Fruit fly (Drosophila melanogaster) whole organism, embryonic: ENCODE measurements around the gene brun.
A peak's percentile ranks its signal among the peaks of the same experiment; 100 is the strongest.

Experiments used
- Atf3 ChIP-seq: fragments of 200-800 bp; sonication (Bioruptor generic); optimal IDR thresholded peaks from 3 replicates; lab custom pipeline; 2016; ENCODE audit warnings: missing biosample characterization, missing genetic modification characterization
- Bteb2 ChIP-seq: fragments of 200-800 bp; sonication (Bioruptor generic); optimal IDR thresholded peaks from 2 replicates; lab custom pipeline; 2016; ENCODE audit warnings: missing biosample characterization, missing genetic modification characterization
- CG10147 ChIP-seq: fragments of 200-800 bp; sonication (Bioruptor generic); optimal IDR thresholded peaks from 2 replicates; lab custom pipeline; 2019; ENCODE audit warnings: missing biosample characterization, mild to moderate bottlenecking, missing genetic modification characterization, moderate library complexity
- CG10209 ChIP-seq: fragments of 200-800 bp; sonication (Bioruptor generic); optimal IDR thresholded peaks from 3 replicates; lab custom pipeline; 2017; ENCODE audit warnings: missing biosample characterization, mild to moderate bottlenecking, missing genetic modification characterization, missing genetic modification reagents
- CG11560 ChIP-seq: fragments of 200-800 bp; sonication (Bioruptor generic); IDR thresholded peaks from 3 replicates; pipeline ENCODE4 v1.3.6; 2022; ENCODE audit warnings: missing biosample characterization, missing genetic modification characterization
- CG12391 ChIP-seq: fragments of 200-800 bp; sonication (Bioruptor generic); optimal IDR thresholded peaks from 3 replicates; lab custom pipeline; 2018; ENCODE audit warnings: missing biosample characterization, mild to moderate bottlenecking, missing genetic modification characterization, moderate library complexity
- CG12769 ChIP-seq: fragments of 200-800 bp; sonication (Bioruptor generic); optimal IDR thresholded peaks from 2 replicates; lab custom pipeline; 2019; ENCODE audit warnings: missing biosample characterization, mild to moderate bottlenecking, missing genetic modification characterization, moderate library complexity
- CG14860 ChIP-seq: fragments of 200-800 bp; sonication (Bioruptor generic); IDR thresholded peaks from 3 replicates; pipeline ENCODE4 v1.3.6; 2022; ENCODE audit warnings: missing biosample characterization, missing genetic modification characterization; ENCODE audit not compliant: partially characterized antibody
- CG15011 ChIP-seq: fragments of 200-800 bp; sonication (Bioruptor generic); optimal IDR thresholded peaks from 3 replicates; lab custom pipeline; 2018; ENCODE audit warnings: missing biosample characterization, mild to moderate bottlenecking, missing genetic modification characterization
- CG15479 ChIP-seq: fragments of 200-800 bp; sonication (Bioruptor generic); optimal IDR thresholded peaks from 3 replicates; lab custom pipeline; 2019; ENCODE audit warnings: missing biosample characterization, mild to moderate bottlenecking, missing genetic modification characterization, moderate library complexity
- CG16815 ChIP-seq: fragments of 200-800 bp; sonication (Bioruptor generic); optimal IDR thresholded peaks from 3 replicates; lab custom pipeline; 2017; ENCODE audit warnings: missing biosample characterization, mild to moderate bottlenecking, missing genetic modification characterization
- CG17186 ChIP-seq: fragments of 200-800 bp; sonication (Bioruptor generic); optimal IDR thresholded peaks from 3 replicates; lab custom pipeline; 2017; ENCODE audit warnings: missing biosample characterization, missing genetic modification reagents, missing genetic modification characterization
- CG1792 ChIP-seq: fragments of 200-800 bp; sonication (Bioruptor generic); optimal IDR thresholded peaks from 2 replicates; lab custom pipeline; 2016; ENCODE audit warnings: missing biosample characterization, missing genetic modification characterization
- CG18476 ChIP-seq: fragments of 200-800 bp; sonication (Bioruptor generic); optimal IDR thresholded peaks from 2 replicates; lab custom pipeline; 2016; ENCODE audit warnings: missing biosample characterization, mild to moderate bottlenecking, missing genetic modification characterization
- CG18619 ChIP-seq: fragments of 200-800 bp; sonication (Bioruptor generic); optimal IDR thresholded peaks from 3 replicates; lab custom pipeline; 2017; ENCODE audit warnings: missing biosample characterization, mild to moderate bottlenecking, missing genetic modification characterization
- CG3065 ChIP-seq: fragments of 200-800 bp; sonication (Bioruptor generic); optimal IDR thresholded peaks from 2 replicates; lab custom pipeline; 2016; ENCODE audit warnings: missing biosample characterization, missing genetic modification characterization
- CG4424 ChIP-seq: fragments of 200-800 bp; sonication (Bioruptor generic); optimal IDR thresholded peaks from 3 replicates; lab custom pipeline; 2016; ENCODE audit warnings: missing biosample characterization, missing genetic modification characterization
- CG5245 ChIP-seq: fragments of 200-800 bp; sonication (Bioruptor generic); optimal IDR thresholded peaks from 3 replicates; lab custom pipeline; 2016; ENCODE audit warnings: missing biosample characterization, missing genetic modification characterization
- CG5953 ChIP-seq: fragments of 200-800 bp; sonication (Bioruptor generic); IDR thresholded peaks from 2 replicates; pipeline ENCODE4 v1.3.6; 2022; ENCODE audit warnings: missing biosample characterization, missing genetic modification characterization
- CoRest ChIP-seq: fragments of 200-800 bp; sonication (Bioruptor generic); optimal IDR thresholded peaks from 3 replicates; lab custom pipeline; 2018; ENCODE audit warnings: missing biosample characterization, mild to moderate bottlenecking, missing genetic modification characterization, moderate library complexity
- CrebB ChIP-seq: fragments of 200-800 bp; sonication (Bioruptor generic); optimal IDR thresholded peaks from 3 replicates; lab custom pipeline; 2018; ENCODE audit warnings: missing biosample characterization, mild to moderate bottlenecking, missing genetic modification characterization
- Dbx ChIP-seq: fragments of 200-800 bp; sonication (Bioruptor generic); IDR thresholded peaks from 3 replicates; pipeline ENCODE4 v1.3.6; 2022; ENCODE audit warnings: missing biosample characterization, missing genetic modification characterization
- Dip3 ChIP-seq: fragments of 200-800 bp; sonication (Bioruptor generic); optimal IDR thresholded peaks from 3 replicates; lab custom pipeline; 2016; ENCODE audit warnings: missing biosample characterization, missing genetic modification characterization
- ERR ChIP-seq: fragments of 200-800 bp; sonication (Bioruptor generic); optimal IDR thresholded peaks from 2 replicates; lab custom pipeline; 2016; ENCODE audit warnings: missing biosample characterization, missing genetic modification characterization
- Ets65A ChIP-seq: fragments of 200-800 bp; sonication (Bioruptor generic); peaks from one replicate; lab custom pipeline; 2016; ENCODE audit warnings: missing biosample characterization, missing genetic modification characterization
- MESR4 ChIP-seq: fragments of 200-800 bp; sonication (Bioruptor generic); optimal IDR thresholded peaks from 2 replicates; lab custom pipeline; 2018; ENCODE audit warnings: missing biosample characterization, mild to moderate bottlenecking, missing genetic modification characterization, moderate library complexity
- Mad ChIP-seq: fragments of 200-800 bp; sonication (Bioruptor generic); optimal IDR thresholded peaks from 2 replicates; lab custom pipeline; 2016; ENCODE audit warnings: missing biosample characterization, missing genetic modification characterization
- NfI ChIP-seq: fragments of 200-800 bp; sonication (Bioruptor generic); optimal IDR thresholded peaks from 3 replicates; lab custom pipeline; 2018; ENCODE audit warnings: missing biosample characterization, mild to moderate bottlenecking, missing genetic modification characterization, moderate library complexity
- Poxn ChIP-seq: fragments of 200-800 bp; sonication (Bioruptor generic); IDR thresholded peaks from 2 replicates; pipeline ENCODE4 v1.3.6; 2022; ENCODE audit warnings: missing biosample characterization, missing genetic modification characterization
- Ptx1 ChIP-seq: fragments of 200-800 bp; sonication (Bioruptor generic); IDR thresholded peaks from 2 replicates; pipeline ENCODE4 v1.3.6; 2022; ENCODE audit warnings: missing biosample characterization, missing genetic modification characterization
- Sry-δ ChIP-seq: fragments of 200-800 bp; sonication (Bioruptor generic); optimal IDR thresholded peaks from 2 replicates; lab custom pipeline; 2016; ENCODE audit warnings: missing biosample characterization, missing genetic modification characterization
- TFAM ChIP-seq: fragments of 200-800 bp; sonication (Bioruptor generic); optimal IDR thresholded peaks from 2 replicates; lab custom pipeline; 2017; ENCODE audit warnings: missing biosample characterization, missing genetic modification characterization, inconsistent platforms
- YL-1 ChIP-seq: fragments of 200-800 bp; sonication (Bioruptor generic); optimal IDR thresholded peaks from 3 replicates; lab custom pipeline; 2017; ENCODE audit warnings: missing biosample characterization, mild to moderate bottlenecking, missing genetic modification characterization
- ase ChIP-seq: fragments of 200-800 bp; sonication (Bioruptor generic); IDR thresholded peaks from 3 replicates; pipeline ENCODE4 v1.3.6; 2022; ENCODE audit warnings: missing biosample characterization, missing genetic modification characterization
- ash1 ChIP-seq: fragments of 200-800 bp; sonication (Bioruptor generic); optimal IDR thresholded peaks from 2 replicates; lab custom pipeline; 2018; ENCODE audit warnings: missing biosample characterization, mild to moderate bottlenecking, missing genetic modification characterization
- cg ChIP-seq: fragments of 200-800 bp; sonication (Bioruptor generic); optimal IDR thresholded peaks from 3 replicates; lab custom pipeline; 2019; ENCODE audit warnings: missing biosample characterization, mild to moderate bottlenecking, missing genetic modification characterization, moderate library complexity
- da ChIP-seq: fragments of 200-800 bp; sonication (Bioruptor generic); optimal IDR thresholded peaks from 2 replicates; lab custom pipeline; 2016; ENCODE audit warnings: missing biosample characterization, missing genetic modification characterization
- danr ChIP-seq: fragments of 200-800 bp; sonication (Bioruptor generic); IDR thresholded peaks from 2 replicates; pipeline ENCODE4 v1.3.6; 2022; ENCODE audit warnings: missing biosample characterization, missing genetic modification characterization
- ftz-f1 ChIP-seq: fragments of 200-800 bp; sonication (Bioruptor generic); optimal IDR thresholded peaks from 2 replicates; lab custom pipeline; 2016; ENCODE audit warnings: missing biosample characterization, missing genetic modification characterization
- gcm ChIP-seq: fragments of 200-800 bp; sonication (Bioruptor generic); optimal IDR thresholded peaks from 2 replicates; lab custom pipeline; 2019; ENCODE audit warnings: missing biosample characterization, mild to moderate bottlenecking, missing genetic modification characterization, moderate library complexity
- grn ChIP-seq: fragments of 200-800 bp; sonication (Bioruptor generic); optimal IDR thresholded peaks from 3 replicates; lab custom pipeline; 2017; ENCODE audit warnings: missing biosample characterization, missing genetic modification characterization
- hb ChIP-seq: fragments of 200-800 bp; sonication (Bioruptor generic); IDR thresholded peaks from 3 replicates; pipeline ENCODE4 v1.3.6; 2022; ENCODE audit warnings: missing biosample characterization, missing genetic modification characterization; ENCODE audit not compliant: partially characterized antibody
- kah ChIP-seq: fragments of 200-800 bp; sonication (Bioruptor generic); optimal IDR thresholded peaks from 2 replicates; lab custom pipeline; 2018; ENCODE audit warnings: missing biosample characterization, mild to moderate bottlenecking, missing genetic modification characterization
- lbe ChIP-seq: fragments of 200-800 bp; sonication (Bioruptor generic); optimal IDR thresholded peaks from 2 replicates; lab custom pipeline; 2016; ENCODE audit warnings: missing biosample characterization, mild to moderate bottlenecking, missing genetic modification characterization
- nerfin-1 ChIP-seq: fragments of 200-800 bp; sonication (Bioruptor generic); optimal IDR thresholded peaks from 3 replicates; lab custom pipeline; 2019; ENCODE audit warnings: missing biosample characterization, mild to moderate bottlenecking, missing genetic modification characterization, moderate library complexity
- pum ChIP-seq: fragments of 200-800 bp; sonication (Bioruptor generic); optimal IDR thresholded peaks from 2 replicates; lab custom pipeline; 2016; ENCODE audit warnings: missing biosample characterization, missing genetic modification characterization
- schlank ChIP-seq: fragments of 200-800 bp; sonication (Bioruptor generic); optimal IDR thresholded peaks from 2 replicates; lab custom pipeline; 2018; ENCODE audit warnings: missing biosample characterization, mild to moderate bottlenecking, missing genetic modification characterization
- sna ChIP-seq: fragments of 200-800 bp; sonication (Bioruptor generic); IDR thresholded peaks from 2 replicates; pipeline ENCODE4 v1.3.6; 2022; ENCODE audit warnings: missing biosample characterization, missing genetic modification characterization; ENCODE audit not compliant: partially characterized antibody
- sqz ChIP-seq: fragments of 200-800 bp; sonication (Bioruptor generic); optimal IDR thresholded peaks from 3 replicates; lab custom pipeline; 2018; ENCODE audit warnings: missing biosample characterization, mild to moderate bottlenecking, missing genetic modification characterization
- unc-4 ChIP-seq: fragments of 200-800 bp; sonication (Bioruptor generic); IDR thresholded peaks from 2 replicates; pipeline ENCODE4 v1.3.6; 2022; ENCODE audit warnings: missing biosample characterization, missing genetic modification characterization; ENCODE audit not compliant: partially characterized antibody
- vvl ChIP-seq: fragments of 200-800 bp; sonication (Bioruptor generic); IDR thresholded peaks from 2 replicates; pipeline ENCODE4 v1.3.6; 2022; ENCODE audit warnings: missing biosample characterization, missing genetic modification characterization

Gene brun

DNA sequence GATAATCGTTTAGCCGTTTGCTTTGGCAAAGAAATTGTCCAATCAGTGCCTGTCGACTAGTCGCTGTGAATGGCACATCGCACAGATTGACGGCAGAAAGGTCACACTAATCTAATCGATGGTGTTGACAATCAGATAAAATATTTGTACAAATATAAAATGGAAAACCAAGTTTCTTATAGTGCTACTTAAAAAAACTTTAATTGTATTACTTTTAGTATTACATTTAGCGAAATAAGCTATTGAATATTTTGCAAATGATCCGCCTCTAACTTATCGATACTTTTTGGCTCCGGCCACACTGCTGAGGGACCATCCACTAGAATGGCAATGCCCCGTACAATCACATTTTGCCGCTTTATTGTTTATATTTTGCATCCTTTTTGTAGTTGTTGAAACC is at the start of gene brun, which contains the start of gene CG2614 (continued):
- TF ChIP-seq NfI (no peak), CG10209 (GFP tag; lab: Kevin White, UChicago) (no peak), CG16815 (peak; percentile 38), CG18476 (GFP tag; lab: Kevin White, UChicago) (peak; percentile 53), Poxn (peak; percentile 13; the same call in 1 of the 2 replicates), schlank (tag; lab: Kevin White, UChicago) (no peak), Ptx1 (GFP tag; lab: Robert Waterston, UW) (peak; percentile 88), vvl (GFP tag; lab: Robert Waterston, UW) (peak; percentile 81), CG3065 (peak; percentile 14), nerfin-1 (tag; lab: Kevin White, UChicago) (no peak), da (peak; percentile 47), Dbx (GFP tag; lab: Robert Waterston, UW) (peak; percentile 86), gcm (GFP tag; lab: Kevin White, UChicago) (no peak), ERR (no peak), CrebB (peak; percentile 16), CG17186 (GFP tag; lab: Kevin White, UChicago) (peak; percentile 70), CG1792 (GFP tag; lab: Kevin White, UChicago) (no peak), Bteb2 (GFP tag; lab: Kevin White, UChicago) (peak; percentile 73), pum (GFP tag; lab: Kevin White, UChicago) (peak; percentile 76), TFAM (GFP tag; lab: Kevin White, UChicago) (no peak), CG12391 (peak; percentile 82), Atf3 (GFP tag; lab: Kevin White, UChicago) (peak; percentile 60), ase (GFP tag; lab: Robert Waterston, UW) (peak; percentile 46; the same call in 1 of the 3 replicates), CG14860 (GFP tag; lab: Robert Waterston, UW) (peak; percentile 81; the same call in 2 of the 3 replicates), cg (GFP tag; lab: Kevin White, UChicago) (no peak), hb (GFP tag; lab: Robert Waterston, UW) (peak; percentile 85), unc-4 (GFP tag; lab: Robert Waterston, UW) (peak; percentile 91), Mad (GFP tag; lab: Kevin White, UChicago) (peak; percentile 84), CG10147 (GFP tag; lab: Kevin White, UChicago) (no peak), MESR4 (no peak), CG12769 (tag; lab: Kevin White, UChicago) (no peak), ftz-f1 (peak; percentile 34), CG18619 (peak; percentile 39), ash1 (no peak), lbe (no peak), CG11560 (tag; lab: Robert Waterston, UW) (peak; percentile 66), danr (peak; percentile 23; the same call in 1 of the 2 replicates), CoRest (tag; lab: Kevin White, UChicago) (peak; percentile 72), Dip3 (GFP tag; lab: Kevin White, UChicago) (peak; percentile 79), Sry-δ (GFP tag; lab: Kevin White, UChicago) (peak; percentile 92), CG15011 (GFP tag; lab: Kevin White, UChicago) (no peak), grn (GFP tag; lab: Kevin White, UChicago) (peak; percentile 85), sqz (GFP tag; lab: Kevin White, UChicago) (no peak), CG15479 (GFP tag; lab: Kevin White, UChicago) (no peak), CG4424 (GFP tag; lab: Kevin White, UChicago) (no peak), CG5245 (GFP tag; lab: Kevin White, UChicago) (peak; percentile 59), Ets65A (GFP tag; lab: Kevin White, UChicago) (peak; percentile 97), kah (GFP tag; lab: Kevin White, UChicago) (no peak), sna (GFP tag; lab: Robert Waterston, UW) (peak; percentile 88), YL-1 (GFP tag; lab: Kevin White, UChicago) (peak; percentile 85), CG5953 (0 out of 2 replicates have a peak, but pooled peaks have one; percentile 29)
